Worm (Caenorhabditis elegans): Measurements from ENCODE around the gene T06C12.9.

Gene T06C12.9

ce11 chrV:15879508-15879907 is 6.4 kb downstream of the T06C12.9 start, which contains the start of gene nhr-84:
Gene nhr-84, minus strand, starts transcription at chrV:15879608.
- TF ChIP-seq ceh-2 (tag; optimal IDR thresholded peaks at IDR 0.05) (no peak), T23F11.4 (GFP tag; optimal IDR thresholded peaks at IDR 0.05) (no peak), pros-1 (tag; optimal IDR thresholded peaks at IDR 0.05) (no peak)

ce11 chrV:15876308-15876707 is 9.6 kb downstream of the T06C12.9 start, which contains the start of gene nhr-102:
Gene nhr-102, minus strand, starts transcription at chrV:15876408.
- TF ChIP-seq pha-4 (tag; optimal IDR thresholded peaks at IDR 0.05) = no peak
- TF ChIP-seq ceh-14 (tag; optimal IDR thresholded peaks at IDR 0.05) = no peak
- no peak for TF ChIP-seq pax-1 (tag; optimal IDR thresholded peaks at IDR 0.05)
- no peak for TF ChIP-seq che-1 (tag; optimal IDR thresholded peaks at IDR 0.05)
- TF ChIP-seq ceh-34 (tag; optimal IDR thresholded peaks at IDR 0.05) = no peak
- TF ChIP-seq hlh-15 (tag; optimal IDR thresholded peaks at IDR 0.05) = no peak

- TF ChIP-seq unc-42 (tag; optimal IDR thresholded peaks at IDR 0.05) = peak; percentile 86
- no peak for TF ChIP-seq ama-1 (optimal IDR thresholded peaks at IDR 0.05)
- TF ChIP-seq ceh-14 (tag; optimal IDR thresholded peaks at IDR 0.05) = peak; percentile 99
- peak; percentile 99 for TF ChIP-seq syd-9 (tag; optimal IDR thresholded peaks at IDR 0.05)
- TF ChIP-seq ztf-16 (tag; optimal IDR thresholded peaks at IDR 0.05) = peak; percentile 99
- TF ChIP-seq Y22D7AL.16 (tag; optimal IDR thresholded peaks at IDR 0.05) = peak; percentile 99
- TF ChIP-seq C38D4.7 (GFP tag; optimal IDR thresholded peaks at IDR 0.05) = peak; percentile 98
- TF ChIP-seq fkh-6 (tag; optimal IDR thresholded peaks at IDR 0.05) = peak; percentile 97
- peak; percentile 100 for TF ChIP-seq pat-9 (tag; optimal IDR thresholded peaks at IDR 0.05)
- peak; percentile 98 for TF ChIP-seq hlh-15 (tag; optimal IDR thresholded peaks at IDR 0.05)
- TF ChIP-seq ttx-3 (tag; optimal IDR thresholded peaks at IDR 0.05) = peak; percentile 99
- TF ChIP-seq hlh-6 (tag; optimal IDR thresholded peaks at IDR 0.05) = peak; percentile 99
- TF ChIP-seq ceh-31 (tag; optimal IDR thresholded peaks at IDR 0.05) = peak; percentile 93
- TF ChIP-seq fkh-10 (GFP tag; optimal IDR thresholded peaks at IDR 0.05) = peak; percentile 76
- peak; percentile 98 for TF ChIP-seq ahr-1 (tag; optimal IDR thresholded peaks at IDR 0.05)
- TF ChIP-seq ceh-45 (GFP tag; IDR thresholded peaks at IDR 0.05) = peak; percentile 99
- no peak for TF ChIP-seq unc-55 (GFP tag; optimal IDR thresholded peaks at IDR 0.05)
- TF ChIP-seq dve-1 (tag; optimal IDR thresholded peaks at IDR 0.05) = peak; percentile 96
- peak; percentile 99 for TF ChIP-seq ceh-48 (tag; optimal IDR thresholded peaks at IDR 0.05)
- TF ChIP-seq sox-4 (tag; optimal IDR thresholded peaks at IDR 0.05) = peak; percentile 99
- peak; percentile 98 for TF ChIP-seq ceh-2 (tag; optimal IDR thresholded peaks at IDR 0.05)
- no peak for TF ChIP-seq pha-4 (tag; optimal IDR thresholded peaks at IDR 0.05)
- peak; percentile 55 for TF ChIP-seq ceh-22 (tag; optimal IDR thresholded peaks at IDR 0.05)
- TF ChIP-seq eyg-1 (tag; optimal IDR thresholded peaks at IDR 0.05) = peak; percentile 99
- TF ChIP-seq T23F11.4 (GFP tag; optimal IDR thresholded peaks at IDR 0.05) = peak; percentile 99
- peak; percentile 97 for TF ChIP-seq pha-2 (tag; optimal IDR thresholded peaks at IDR 0.05)
- peak; percentile 56 for TF ChIP-seq pros-1 (tag; optimal IDR thresholded peaks at IDR 0.05)
- peak; percentile 99 for TF ChIP-seq ceh-34 (tag; optimal IDR thresholded peaks at IDR 0.05)
- peak; percentile 87 for TF ChIP-seq ceh-30 (tag; optimal IDR thresholded peaks at IDR 0.05)
- TF ChIP-seq ceh-19 (GFP tag; optimal IDR thresholded peaks at IDR 0.05) = peak; percentile 99
- TF ChIP-seq elt-4 (tag; optimal IDR thresholded peaks at IDR 0.05) = peak; percentile 97
- TF ChIP-seq ref-2 (tag; optimal IDR thresholded peaks at IDR 0.05) = peak; percentile 99
- TF ChIP-seq F13H6.1 (tag; optimal IDR thresholded peaks at IDR 0.05) = peak; percentile 98
- TF ChIP-seq elt-2 (tag; optimal IDR thresholded peaks at IDR 0.05) = peak; percentile 99
- peak; percentile 96 for TF ChIP-seq ceh-18 (tag; optimal IDR thresholded peaks at IDR 0.05)
- peak; percentile 97 for TF ChIP-seq lim-6 (tag; optimal IDR thresholded peaks at IDR 0.05)
- peak; percentile 99 for TF ChIP-seq nhr-232 (tag; optimal IDR thresholded peaks at IDR 0.05)
- peak; percentile 90 for TF ChIP-seq nfya-1 (tag; optimal IDR thresholded peaks at IDR 0.05)
- peak; percentile 82 for TF ChIP-seq tbx-7 (tag; optimal IDR thresholded peaks at IDR 0.05)
- TF ChIP-seq K02D7.2 (tag; optimal IDR thresholded peaks at IDR 0.05) = peak; percentile 99
- peak; percentile 96 for TF ChIP-seq hlh-8 (tag; optimal IDR thresholded peaks at IDR 0.05)
- no peak for TF ChIP-seq nhr-11 (tag; optimal IDR thresholded peaks at IDR 0.05)
- TF ChIP-seq unc-86 (tag; optimal IDR thresholded peaks at IDR 0.05) = peak; percentile 99
- peak; percentile 93 for TF ChIP-seq K09A11.1 (tag; optimal IDR thresholded peaks at IDR 0.05; ENCODE audit: insufficient read depth)
- peak; percentile 99 for TF ChIP-seq hlh-13 (GFP tag; optimal IDR thresholded peaks at IDR 0.05)
- peak; percentile 98 for TF ChIP-seq sox-2 (GFP tag; IDR thresholded peaks at IDR 0.05)
These were observed 12.1 kb downstream of the T06C12.9 start for ce11 chrV:15873762-15874161.

All from whole organism, late embryonic.